Worm (Caenorhabditis elegans): ENCODE data around the gene Y81G3A.1.

The Y81G3A.1 gene

ce11 chrII:13083752-13084214 lies at the start of gene Y81G3A.1, which contains the start of gene gcn-2:
Gene Y81G3A.1, minus strand, starts transcription at chrII:13083926.
Gene gcn-2, plus strand, starts transcription at chrII:13084164.
- peak; percentile 52 for TF ChIP-seq irx-1 (tag; optimal IDR thresholded peaks at IDR 0.05)
- TF ChIP-seq mef-2 (tag; optimal IDR thresholded peaks at IDR 0.05) = no peak
- TF ChIP-seq unc-30 (tag; optimal IDR thresholded peaks at IDR 0.05) = no peak
- no peak for TF ChIP-seq pax-3 (tag; optimal IDR thresholded peaks at IDR 0.05)
- peak in 1 of 2 experiments; percentile 5 for TF ChIP-seq ztf-11 (tag; optimal IDR thresholded peaks at IDR 0.05)
- no peak for TF ChIP-seq sup-37 (GFP tag; optimal IDR thresholded peaks at IDR 0.05)
- no peak for TF ChIP-seq ces-1 (GFP tag; optimal IDR thresholded peaks at IDR 0.05)
- no peak for TF ChIP-seq unc-62 (GFP tag; optimal IDR thresholded peaks at IDR 0.05)
- TF ChIP-seq nhr-90 (tag; optimal IDR thresholded peaks at IDR 0.05; ENCODE audit: poor library complexity) = peak; percentile 56
- peak; percentile 38 for TF ChIP-seq lin-15B (tag; optimal IDR thresholded peaks at IDR 0.05)
- peak; percentile 65 for TF ChIP-seq swsn-7 (tag; optimal IDR thresholded peaks at IDR 0.05)
- TF ChIP-seq nhr-237 (tag; optimal IDR thresholded peaks at IDR 0.05) = no peak
- TF ChIP-seq ztf-4 (tag; optimal IDR thresholded peaks at IDR 0.05) = no peak
- TF ChIP-seq skn-1 (tag; optimal IDR thresholded peaks at IDR 0.05) = no peak
- TF ChIP-seq pqm-1 (tag; optimal IDR thresholded peaks at IDR 0.05) = no peak
- no peak for TF ChIP-seq jun-1 (tag; optimal IDR thresholded peaks at IDR 0.05)
- TF ChIP-seq isw-1 (GFP tag; IDR thresholded peaks at IDR 0.05) = peak; percentile 45
- TF ChIP-seq nhr-11 (tag; optimal IDR thresholded peaks at IDR 0.05) = no peak
- no peak for TF ChIP-seq hlh-17 (GFP tag; optimal IDR thresholded peaks at IDR 0.05; ENCODE audit: borderline replicate concordance)
- peak; percentile 16 for TF ChIP-seq fkh-8 (tag; optimal IDR thresholded peaks at IDR 0.05)
- no peak for TF ChIP-seq nhr-84 (tag; optimal IDR thresholded peaks at IDR 0.05)
- no peak for TF ChIP-seq mep-1 (tag; optimal IDR thresholded peaks at IDR 0.05)
- peak; percentile 71 for TF ChIP-seq nhr-71 (tag; optimal IDR thresholded peaks at IDR 0.05)
- TF ChIP-seq hpl-2 (GFP tag; optimal IDR thresholded peaks at IDR 0.05) = no peak
- no peak for TF ChIP-seq lin-14 (GFP tag; optimal IDR thresholded peaks at IDR 0.05)
- TF ChIP-seq nhr-76 (tag; optimal IDR thresholded peaks at IDR 0.05) = no peak
- peak; percentile 51 for TF ChIP-seq nhr-20 (tag; optimal IDR thresholded peaks at IDR 0.05)
- TF ChIP-seq xbp-1 (tag; optimal IDR thresholded peaks at IDR 0.05) = peak; percentile 60
- no peak for TF ChIP-seq nhr-28 (tag; optimal IDR thresholded peaks at IDR 0.05)
- no peak for TF ChIP-seq nhr-12 (tag; optimal IDR thresholded peaks at IDR 0.05)
- no peak for TF ChIP-seq ceh-90 (tag; optimal IDR thresholded peaks at IDR 0.05)
- TF ChIP-seq snpc-4 (tag; optimal IDR thresholded peaks at IDR 0.05) = peak; percentile 71
- peak; percentile 64 to 76 for TF ChIP-seq lsy-2 (tag; optimal IDR thresholded peaks at IDR 0.05)
- peak; percentile 95 to 97 (median 97) for TF ChIP-seq dpl-1 (GFP tag; optimal IDR thresholded peaks at IDR 0.05)
- TF ChIP-seq efl-3 (GFP tag; optimal IDR thresholded peaks at IDR 0.05) = no peak
- peak; percentile 50 to 64 (median 62) for TF ChIP-seq ceh-82 (tag; optimal IDR thresholded peaks at IDR 0.05)
- no peak for TF ChIP-seq sptf-1 (tag; optimal IDR thresholded peaks at IDR 0.05)
- no peak for TF ChIP-seq ceh-88 (GFP tag; IDR thresholded peaks at IDR 0.05)
- TF ChIP-seq ets-5 (GFP tag; IDR thresholded peaks at IDR 0.05) = no peak
- TF ChIP-seq lin-35 (GFP tag; optimal IDR thresholded peaks at IDR 0.05) = peak; percentile 97 to 98
- peak; percentile 74 for TF ChIP-seq rnt-1 (tag; optimal IDR thresholded peaks at IDR 0.05)
- TF ChIP-seq elt-3 (tag; optimal IDR thresholded peaks at IDR 0.05) = no peak
- no peak for TF ChIP-seq hlh-4 (tag; optimal IDR thresholded peaks at IDR 0.05)
- TF ChIP-seq lir-3 (tag; optimal IDR thresholded peaks at IDR 0.05; ENCODE audit: poor library complexity) = no peak
- TF ChIP-seq unc-86 (tag; optimal IDR thresholded peaks at IDR 0.05) = peak; percentile 11
- TF ChIP-seq nhr-19 (GFP tag; conservative IDR thresholded peaks at IDR 0.05) = peak; percentile 69
- no peak for TF ChIP-seq fkh-4 (tag; optimal IDR thresholded peaks at IDR 0.05; ENCODE audit: borderline replicate concordance)
- TF ChIP-seq C04F5.9 (tag; optimal IDR thresholded peaks at IDR 0.05) = peak; percentile 22
- TF ChIP-seq alr-1 (tag; optimal IDR thresholded peaks at IDR 0.05; ENCODE audit: borderline replicate concordance) = no peak
- no peak for TF ChIP-seq pag-3 (tag; optimal IDR thresholded peaks at IDR 0.05; ENCODE audit: borderline replicate concordance, insufficient read depth)
- TF ChIP-seq tbx-2 (tag; optimal IDR thresholded peaks at IDR 0.05) = peak; percentile 68
- TF ChIP-seq ceh-8 (GFP tag; optimal IDR thresholded peaks at IDR 0.05) = no peak
- no peak for TF ChIP-seq ceh-63 (GFP tag; optimal IDR thresholded peaks at IDR 0.05)
